Worm (Caenorhabditis elegans) whole organism, mixed stage, embryonic: ENCODE data around the gene F02D8.1.

Source experiments
- bed-3 ChIP-seq: fragments of 200-800 bp; sonication (Bioruptor generic); optimal IDR thresholded peaks from 3 replicates; lab custom pipeline; 2018; ENCODE audit warnings: mild to moderate bottlenecking, missing genetic modification characterization, moderate library complexity, missing compliant biosample characterization
- blmp-1 ChIP-seq: fragments of 150-350 bp; optimal IDR thresholded peaks from 2 replicates; lab custom pipeline; 2014; ENCODE audit warnings: missing biosample characterization, missing genetic modification characterization
- ceh-39 ChIP-seq: fragments of 150-350 bp; optimal IDR thresholded peaks from 2 replicates; lab custom pipeline; 2014; ENCODE audit warnings: missing biosample characterization, missing genetic modification characterization
- ceh-43 ChIP-seq: fragments of 200-800 bp; sonication (Bioruptor generic); optimal IDR thresholded peaks from 2 replicates; lab custom pipeline; 2018; ENCODE audit warnings: mild to moderate bottlenecking, missing genetic modification characterization, moderate library complexity, missing compliant biosample characterization
- ces-1 ChIP-seq: fragments of 150-350 bp; optimal IDR thresholded peaks from 2 replicates; lab custom pipeline; 2014; ENCODE audit warnings: missing biosample characterization, missing genetic modification reagents, missing genetic modification characterization
- drap-1 ChIP-seq: fragments of 200-800 bp; sonication (Bioruptor generic); optimal IDR thresholded peaks from 3 replicates; lab custom pipeline; 2018; ENCODE audit warnings: mild to moderate bottlenecking, missing genetic modification characterization, missing compliant biosample characterization
- elt-1 ChIP-seq: sonication (generic microtip); optimal IDR thresholded peaks from 2 replicates; lab custom pipeline; 2017; ENCODE audit warnings: missing genetic modification characterization, mild to moderate bottlenecking, missing compliant biosample characterization, antibody characterized with exemption, moderate library complexity, borderline replicate concordance; ENCODE audit not compliant: insufficient read depth
- flh-1 ChIP-seq: fragments of 200-800 bp; sonication (Bioruptor generic); optimal IDR thresholded peaks from 2 replicates; lab custom pipeline; 2018; ENCODE audit warnings: mild to moderate bottlenecking, missing genetic modification characterization, moderate library complexity, missing compliant biosample characterization
- ham-2 ChIP-seq: fragments of 200-800 bp; sonication (Bioruptor generic); optimal IDR thresholded peaks from 2 replicates; lab custom pipeline; 2018; ENCODE audit warnings: mild to moderate bottlenecking, missing genetic modification characterization, missing compliant biosample characterization
- hlh-1 ChIP-seq: fragments of 150-350 bp; optimal IDR thresholded peaks from 2 replicates; lab custom pipeline; 2014; ENCODE audit warnings: missing biosample characterization, missing genetic modification reagents, missing genetic modification characterization
- lin-13 ChIP-seq: fragments of 150-350 bp; optimal IDR thresholded peaks from 2 replicates; lab custom pipeline; 2014; ENCODE audit warnings: missing biosample characterization, missing genetic modification characterization
- lin-32 ChIP-seq: fragments of 200-800 bp; sonication (Bioruptor generic); optimal IDR thresholded peaks from 2 replicates; lab custom pipeline; 2018; ENCODE audit warnings: mild to moderate bottlenecking, missing genetic modification characterization, missing compliant biosample characterization
- lsy-2 ChIP-seq: fragments of 150-350 bp; optimal IDR thresholded peaks from 2 replicates; lab custom pipeline; 2014; ENCODE audit warnings: missing biosample characterization, missing genetic modification characterization
- mab-5 ChIP-seq: fragments of 150-350 bp; optimal IDR thresholded peaks from 2 replicates; lab custom pipeline; 2014; ENCODE audit warnings: missing biosample characterization, missing genetic modification characterization
- mep-1 ChIP-seq: fragments of 150-350 bp; optimal IDR thresholded peaks from 2 replicates; lab custom pipeline; 2017; ENCODE audit warnings: missing biosample characterization, missing genetic modification reagents, missing genetic modification characterization, inconsistent platforms
- mls-2 ChIP-seq: sonication (generic microtip); optimal IDR thresholded peaks from 2 replicates; lab custom pipeline; 2016; ENCODE audit warnings: mild to moderate bottlenecking, missing genetic modification characterization, moderate library complexity, missing compliant biosample characterization
- nhr-12 ChIP-seq: fragments of 150-350 bp; optimal IDR thresholded peaks from 2 replicates; lab custom pipeline; 2014; ENCODE audit warnings: missing biosample characterization, missing genetic modification characterization
- nhr-2 ChIP-seq: fragments of 150-350 bp; optimal IDR thresholded peaks from 2 replicates; lab custom pipeline; 2014; ENCODE audit warnings: missing biosample characterization, missing genetic modification characterization
- nhr-28 ChIP-seq: fragments of 150-350 bp; optimal IDR thresholded peaks from 2 replicates; lab custom pipeline; 2014; ENCODE audit warnings: missing biosample characterization, missing genetic modification characterization
- nhr-76 ChIP-seq: sonication (generic microtip); optimal IDR thresholded peaks from 2 replicates; lab custom pipeline; 2017; ENCODE audit warnings: missing biosample characterization, missing genetic modification characterization
- pha-4 ChIP-seq: fragments of 150-350 bp; optimal IDR thresholded peaks from 2 replicates; lab custom pipeline; 2018; ENCODE audit warnings: missing biosample characterization, missing genetic modification reagents, missing genetic modification characterization
- sem-2 ChIP-seq: fragments of 200-800 bp; sonication (Bioruptor generic); optimal IDR thresholded peaks from 2 replicates; lab custom pipeline; 2018; ENCODE audit warnings: mild to moderate bottlenecking, missing genetic modification characterization, missing compliant biosample characterization
- snpc-4 ChIP-seq: fragments of 150-350 bp; optimal IDR thresholded peaks from 2 replicates; lab custom pipeline; 2014; ENCODE audit warnings: missing biosample characterization, missing genetic modification characterization
- tbx-8 ChIP-seq: fragments of 200-800 bp; sonication (Bioruptor generic); optimal IDR thresholded peaks from 2 replicates; lab custom pipeline; 2018; ENCODE audit warnings: mild to moderate bottlenecking, missing genetic modification characterization, moderate library complexity, missing compliant biosample characterization
- unc-120 ChIP-seq: sonication (generic microtip); optimal IDR thresholded peaks from 2 replicates; lab custom pipeline; 2017; ENCODE audit warnings: missing genetic modification characterization, missing compliant biosample characterization; ENCODE audit not compliant: poor library complexity, severe bottlenecking
- unc-39 ChIP-seq: fragments of 150-350 bp; optimal IDR thresholded peaks from 2 replicates; lab custom pipeline; 2014; ENCODE audit warnings: missing biosample characterization, missing genetic modification characterization
- zip-8 ChIP-seq: fragments of 150-350 bp; optimal IDR thresholded peaks from 2 replicates; lab custom pipeline; 2014; ENCODE audit warnings: missing biosample characterization, missing genetic modification characterization
- ztf-11 ChIP-seq: fragments of 150-350 bp; optimal IDR thresholded peaks from 2 replicates; lab custom pipeline; 2014; ENCODE audit warnings: missing biosample characterization, missing genetic modification characterization

F02D8.1 gene

ce11 chrV:15016795-15017429, 38.4 kb upstream of the F02D8.1 start:
- TF ChIP-seq zip-8 (no peak), pha-4 (tag; lab: Kevin White, UChicago) (no peak), ceh-39 (tag; lab: Kevin White, UChicago) (no peak), ces-1 (no peak), mab-5 (tag; lab: Kevin White, UChicago) (no peak)

ce11 chrV:15015799-15016198, 37.3 kb upstream of the F02D8.1 start:
- TF ChIP-seq nhr-12 (tag; lab: Kevin White, UChicago) (no peak), unc-120 (tag; lab: Kevin White, UChicago) (peak; percentile 6)

ce11 chrV:15014164-15014563, 35.7 kb upstream of the F02D8.1 start, which contains the start of gene obr-2:
Gene obr-2 (minus strand): TSS chrV:15014264.
- TF ChIP-seq lin-13 (no peak), flh-1 (GFP tag; lab: Kevin White, UChicago) (no peak), ceh-43 (GFP tag; lab: Kevin White, UChicago) (no peak), ztf-11 (tag; lab: Kevin White, UChicago) (no peak), mls-2 (tag; lab: Kevin White, UChicago) (no peak), snpc-4 (tag; lab: Kevin White, UChicago) (no peak), sem-2 (GFP tag; lab: Kevin White, UChicago) (no peak), elt-1 (tag; lab: Kevin White, UChicago) (no peak), lin-32 (GFP tag; lab: Kevin White, UChicago) (no peak), drap-1 (no peak), hlh-1 (tag; lab: Kevin White, UChicago) (no peak), mep-1 (tag; lab: Kevin White, UChicago) (no peak), ceh-39 (tag; lab: Kevin White, UChicago) (no peak), bed-3 (GFP tag; lab: Kevin White, UChicago) (no peak), ces-1 (no peak), unc-39 (tag; lab: Kevin White, UChicago) (no peak), mab-5 (tag; lab: Kevin White, UChicago) (no peak), nhr-28 (tag; lab: Kevin White, UChicago) (no peak), nhr-76 (tag; lab: Kevin White, UChicago) (no peak)

- TF ChIP-seq pha-4 (tag; lab: Kevin White, UChicago): no peak
- no peak for TF ChIP-seq ceh-43 (GFP tag; lab: Kevin White, UChicago)
- TF ChIP-seq nhr-76 (tag; lab: Kevin White, UChicago): no peak
- no peak for TF ChIP-seq drap-1
- TF ChIP-seq blmp-1 (tag; lab: Kevin White, UChicago): no peak
- no peak for TF ChIP-seq ceh-39 (tag; lab: Kevin White, UChicago)
- no peak for TF ChIP-seq unc-120 (tag; lab: Kevin White, UChicago)
- no peak for TF ChIP-seq nhr-28 (tag; lab: Kevin White, UChicago)
- no peak for TF ChIP-seq ztf-11 (tag; lab: Kevin White, UChicago)
- TF ChIP-seq ces-1: no peak
- TF ChIP-seq flh-1 (GFP tag; lab: Kevin White, UChicago): no peak
- no peak for TF ChIP-seq lsy-2 (tag; lab: Kevin White, UChicago)
- no peak for TF ChIP-seq mab-5 (tag; lab: Kevin White, UChicago)
- TF ChIP-seq zip-8: no peak
Observed at ce11 chrV:15013328-15013727, 34.8 kb upstream of the F02D8.1 start.

ce11 chrV:15012542-15013301, 34.2 kb upstream of the F02D8.1 start:
- TF ChIP-seq ces-1: no peak
- TF ChIP-seq sem-2 (GFP tag; lab: Kevin White, UChicago): peak; percentile 10

- TF ChIP-seq ztf-11 (tag; lab: Kevin White, UChicago): no peak
- TF ChIP-seq nhr-12 (tag; lab: Kevin White, UChicago): no peak
- TF ChIP-seq mab-5 (tag; lab: Kevin White, UChicago): no peak
- TF ChIP-seq ham-2: no peak
- TF ChIP-seq ceh-39 (tag; lab: Kevin White, UChicago): no peak
- TF ChIP-seq nhr-2 (tag; lab: Kevin White, UChicago): no peak
- TF ChIP-seq lsy-2 (tag; lab: Kevin White, UChicago): no peak
- TF ChIP-seq zip-8: no peak
- no peak for TF ChIP-seq unc-39 (tag; lab: Kevin White, UChicago)
- no peak for TF ChIP-seq tbx-8
- no peak for TF ChIP-seq bed-3 (GFP tag; lab: Kevin White, UChicago)
- TF ChIP-seq flh-1 (GFP tag; lab: Kevin White, UChicago): no peak
Observed at ce11 chrV:15011560-15011959, 33.1 kb upstream of the F02D8.1 start, which contains the start of gene nmr-2. Gene nmr-2 (minus strand): TSS chrV:15011660.
